Worm (Caenorhabditis elegans) whole organism, L4/young adult: ENCODE data around the gene folr-1.

Experiments used
- W03F9.2 ChIP-seq: fragments of 150-350 bp; optimal IDR thresholded peaks from 2 replicates; lab custom pipeline; 2014; ENCODE audit warnings: missing biosample characterization, missing genetic modification characterization
- dao-5 ChIP-seq: sonication (generic microtip); optimal IDR thresholded peaks from 2 replicates; lab custom pipeline; 2016; ENCODE audit warnings: missing genotype, missing genetic modification characterization, moderate library complexity, missing compliant biosample characterization

- peak; percentile 91 for TF ChIP-seq W03F9.2 (tag; lab: Kevin White, UChicago)
- TF ChIP-seq dao-5 (tag; lab: Kevin White, UChicago), result peak; percentile 31
Observed at ce11 chrX:9958561-9958960, 39.5 kb downstream of the folr-1 start, which contains the start of gene ZC506.1.
